Worm (Caenorhabditis elegans): ENCODE results near the gene spn-4.
A peak's percentile ranks its signal among the peaks of the same experiment; 100 is the strongest.

Gene spn-4

ce11 chrV:6780166-6780565 lies 4.5 kb downstream of the spn-4 start, which contains the start of gene ZC404.15:
ZC404.15 (plus strand) TSS chrV:6780466.
- TF ChIP-seq elt-3 (tag; optimal IDR thresholded peaks at IDR 0.05) (no peak), ets-5 (GFP tag; IDR thresholded peaks at IDR 0.05) (no peak), nhr-77 (tag; optimal IDR thresholded peaks at IDR 0.05) (no peak), unc-98 (GFP tag; IDR thresholded peaks at IDR 0.05) (no peak), lin-39 (tag; optimal IDR thresholded peaks at IDR 0.05) (no peak), mep-1 (tag; optimal IDR thresholded peaks at IDR 0.05) (no peak), lin-35 (GFP tag; optimal IDR thresholded peaks at IDR 0.05) (no peak), aha-1 (tag; optimal IDR thresholded peaks at IDR 0.05) (no peak), alr-1 (tag; optimal IDR thresholded peaks at IDR 0.05; ENCODE audit: borderline replicate concordance) (no peak)

DNA sequence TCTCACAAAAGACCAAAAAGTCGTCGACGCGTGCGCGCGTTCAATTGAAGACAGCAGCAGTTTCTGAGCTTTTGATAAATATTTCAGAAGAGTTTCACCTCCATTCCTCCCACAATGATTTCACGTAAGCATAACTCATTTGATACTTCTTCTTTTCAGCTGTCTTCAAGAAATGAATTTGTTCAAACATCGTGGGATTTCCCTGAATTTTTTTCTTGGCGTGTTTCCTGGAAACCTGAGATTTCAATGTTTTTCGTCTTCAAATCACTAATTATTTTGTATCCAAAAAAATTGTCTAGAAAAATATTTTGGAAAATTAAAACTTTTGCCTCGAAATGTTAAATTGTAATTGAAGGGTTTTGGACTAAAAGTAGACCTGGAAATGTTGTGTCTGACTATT lies 6.2 kb downstream of the spn-4 start:
- TF ChIP-seq nhr-47 (tag; optimal IDR thresholded peaks at IDR 0.05) (peak; percentile 15), nhr-71 (tag; optimal IDR thresholded peaks at IDR 0.05) (peak; percentile 59), zip-4 (GFP tag; optimal IDR thresholded peaks at IDR 0.05) (no peak), fkh-8 (tag; optimal IDR thresholded peaks at IDR 0.05) (peak; percentile 67), nhr-11 (tag; optimal IDR thresholded peaks at IDR 0.05) (peak; percentile 36), nhr-77 (tag; optimal IDR thresholded peaks at IDR 0.05) (no peak), C04F5.9 (tag; optimal IDR thresholded peaks at IDR 0.05) (no peak), hlh-4 (tag; optimal IDR thresholded peaks at IDR 0.05) (peak; percentile 89)

- peak; percentile 17 for TF ChIP-seq nhr-71 (tag; optimal IDR thresholded peaks at IDR 0.05)
- no peak for TF ChIP-seq grh-1 (GFP tag; IDR thresholded peaks at IDR 0.05)
- TF ChIP-seq fkh-8 (tag; optimal IDR thresholded peaks at IDR 0.05), result peak; percentile 49
- peak; percentile 30 for TF ChIP-seq nhr-47 (tag; optimal IDR thresholded peaks at IDR 0.05)
Observed at ce11 chrV:6775708-6776107, 9.0 kb downstream of the spn-4 start, which contains the start of gene srh-28. srh-28 (minus strand) TSS chrV:6775808.

DNA sequence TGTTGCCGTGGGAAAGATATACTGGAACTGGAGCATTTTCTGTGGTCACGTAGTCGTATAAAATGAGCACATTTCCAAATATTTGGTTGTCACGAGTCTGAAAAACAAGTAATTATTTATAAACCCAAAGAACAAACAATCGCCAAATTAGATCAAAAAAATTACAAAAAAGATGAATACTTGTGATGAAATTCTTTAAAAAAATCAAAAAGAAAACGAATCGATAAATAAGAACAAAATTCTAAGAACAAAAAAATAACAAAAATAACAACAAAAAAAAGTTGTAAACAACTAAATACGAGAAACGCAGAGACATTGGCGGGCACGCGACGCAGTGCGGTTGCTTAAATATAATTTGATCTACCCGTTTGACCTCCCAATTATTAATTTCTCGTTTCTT lies 11.0 kb downstream of the spn-4 start, which contains the start of gene ZC404.16:
Gene ZC404.16 (minus strand): TSS at position 101 of the 400 bp plus-strand sequence.
- TF ChIP-seq hpl-2 (GFP tag; optimal IDR thresholded peaks at IDR 0.05), result no peak
- TF ChIP-seq sup-37 (GFP tag; optimal IDR thresholded peaks at IDR 0.05), result no peak
- TF ChIP-seq unc-98 (GFP tag; IDR thresholded peaks at IDR 0.05), result no peak
- no peak for TF ChIP-seq F16B12.6 (tag; optimal IDR thresholded peaks at IDR 0.05)
- TF ChIP-seq ces-1 (GFP tag; optimal IDR thresholded peaks at IDR 0.05), result no peak
- TF ChIP-seq nhr-237 (tag; optimal IDR thresholded peaks at IDR 0.05), result no peak

ce11 chrV:6771645-6772044 lies 13.1 kb downstream of the spn-4 start, which contains the start of gene srh-30:
srh-30 (minus strand) TSS chrV:6771745.
- TF ChIP-seq C04F5.9 (tag; optimal IDR thresholded peaks at IDR 0.05), result no peak
- no peak for TF ChIP-seq mef-2 (tag; optimal IDR thresholded peaks at IDR 0.05)
- TF ChIP-seq F16B12.6 (tag; optimal IDR thresholded peaks at IDR 0.05), result no peak
- no peak for TF ChIP-seq ztf-11 (tag; optimal IDR thresholded peaks at IDR 0.05)
- no peak for TF ChIP-seq lir-3 (tag; optimal IDR thresholded peaks at IDR 0.05; ENCODE audit: poor library complexity)
- no peak for TF ChIP-seq lin-15B (tag; optimal IDR thresholded peaks at IDR 0.05)
- TF ChIP-seq unc-130 (tag; optimal IDR thresholded peaks at IDR 0.05), result no peak
- no peak for TF ChIP-seq sptf-1 (tag; optimal IDR thresholded peaks at IDR 0.05)
- no peak for TF ChIP-seq jun-1 (tag; optimal IDR thresholded peaks at IDR 0.05)
- no peak for TF ChIP-seq Y116A8C.19 (tag; optimal IDR thresholded peaks at IDR 0.05; ENCODE audit: borderline replicate concordance)
- no peak for TF ChIP-seq lin-39 (tag; optimal IDR thresholded peaks at IDR 0.05)
- TF ChIP-seq nhr-71 (tag; optimal IDR thresholded peaks at IDR 0.05), result no peak
- TF ChIP-seq ces-1 (GFP tag; optimal IDR thresholded peaks at IDR 0.05), result no peak
- no peak for TF ChIP-seq nhr-77 (tag; optimal IDR thresholded peaks at IDR 0.05)
- TF ChIP-seq unc-30 (tag; optimal IDR thresholded peaks at IDR 0.05), result no peak
- TF ChIP-seq lin-13 (GFP tag; optimal IDR thresholded peaks at IDR 0.05), result no peak
- TF ChIP-seq elt-3 (tag; optimal IDR thresholded peaks at IDR 0.05), result no peak

DNA sequence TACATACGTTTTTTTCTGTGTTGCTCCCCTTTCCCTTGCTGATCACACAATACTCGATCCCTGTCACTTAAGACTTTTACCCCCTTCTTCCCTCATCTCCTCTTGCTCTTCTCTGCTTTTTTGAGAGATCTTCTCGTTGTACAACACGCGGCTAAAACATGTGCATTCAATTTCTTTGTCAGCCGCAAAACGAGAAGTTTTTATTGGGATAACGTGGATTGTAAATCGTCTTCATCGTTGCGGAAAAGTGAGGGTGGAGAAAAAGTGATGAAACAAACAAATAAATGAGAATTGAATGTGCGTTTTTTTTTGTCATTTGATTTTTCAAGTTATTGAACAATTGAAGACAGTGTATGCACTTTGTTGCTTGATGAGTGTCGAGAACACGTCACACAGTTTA lies 15.3 kb downstream of the spn-4 start:
- no peak for TF ChIP-seq ceh-82 (tag; optimal IDR thresholded peaks at IDR 0.05)
- TF ChIP-seq irx-1 (tag; optimal IDR thresholded peaks at IDR 0.05), result no peak
- TF ChIP-seq dsc-1 (tag; optimal IDR thresholded peaks at IDR 0.05), result peak; percentile 92
- peak; percentile 21 for TF ChIP-seq snu-23 (GFP tag; optimal IDR thresholded peaks at IDR 0.05)
- TF ChIP-seq lin-14 (GFP tag; optimal IDR thresholded peaks at IDR 0.05), result peak; percentile 31
- TF ChIP-seq tlp-1 (tag; optimal IDR thresholded peaks at IDR 0.05), result no peak
- peak; percentile 55 for TF ChIP-seq fkh-4 (tag; optimal IDR thresholded peaks at IDR 0.05; ENCODE audit: borderline replicate concordance)
- no peak for TF ChIP-seq ces-1 (GFP tag; optimal IDR thresholded peaks at IDR 0.05)
- TF ChIP-seq nhr-71 (tag; optimal IDR thresholded peaks at IDR 0.05), result no peak
- TF ChIP-seq rnt-1 (tag; optimal IDR thresholded peaks at IDR 0.05), result peak; percentile 34
- TF ChIP-seq isw-1 (GFP tag; IDR thresholded peaks at IDR 0.05), result no peak
- TF ChIP-seq egl-27 (tag; optimal IDR thresholded peaks at IDR 0.05), result no peak
- TF ChIP-seq unc-30 (tag; optimal IDR thresholded peaks at IDR 0.05), result no peak
